Worm (Caenorhabditis elegans) whole organism, early embryonic: Measurements from ENCODE around the gene C16C8.4.

Source experiments
- aly-1 ChIP-seq: sonication (generic microtip); optimal IDR thresholded peaks from 2 replicates; lab custom pipeline; 2016; ENCODE audit warnings: missing genetic modification characterization, missing compliant biosample characterization
- ama-1 ChIP-seq: fragments of 150-350 bp; optimal IDR thresholded peaks from 2 replicates; lab custom pipeline; 2014
- ceh-13 ChIP-seq: fragments of 200-800 bp; sonication (Bioruptor generic); optimal IDR thresholded peaks from 2 replicates; lab custom pipeline; 2018; ENCODE audit warnings: mild to moderate bottlenecking, missing genetic modification characterization, missing compliant biosample characterization
- ceh-36 ChIP-seq: sonication (generic microtip); optimal IDR thresholded peaks from 2 replicates; lab custom pipeline; 2016; ENCODE audit warnings: missing genetic modification characterization, inconsistent platforms, missing compliant biosample characterization
- flt-1 ChIP-seq: fragments of 200-800 bp; sonication (Bioruptor generic); IDR thresholded peaks from 2 replicates; pipeline ENCODE4 v1.3.6; 2022; ENCODE audit warnings: missing genetic modification characterization, missing compliant biosample characterization
- hmbx-1 ChIP-seq: sonication (generic microtip); optimal IDR thresholded peaks from 2 replicates; lab custom pipeline; 2016; ENCODE audit warnings: mild to moderate bottlenecking, missing genetic modification characterization, missing compliant biosample characterization
- hmg-4 ChIP-seq: fragments of 200-800 bp; sonication (Bioruptor generic); optimal IDR thresholded peaks from 2 replicates; lab custom pipeline; 2018; ENCODE audit warnings: mild to moderate bottlenecking, missing genetic modification characterization, missing compliant biosample characterization
- pes-1 ChIP-seq: fragments of 200-800 bp; sonication (Bioruptor generic); IDR thresholded peaks from 2 replicates; pipeline ENCODE4 v1.3.6; 2022; ENCODE audit warnings: missing genetic modification reagents, missing genetic modification characterization, missing compliant biosample characterization
- scrt-1 ChIP-seq: fragments of 200-800 bp; sonication (Bioruptor generic); IDR thresholded peaks from 2 replicates; pipeline ENCODE4 v1.3.6; 2022; ENCODE audit warnings: missing genetic modification characterization, missing compliant biosample characterization
- tbx-11 ChIP-seq: fragments of 200-800 bp; sonication (Bioruptor generic); IDR thresholded peaks from 2 replicates; pipeline ENCODE4 v1.3.6; 2022; ENCODE audit warnings: missing genetic modification characterization, missing compliant biosample characterization
- tra-4 ChIP-seq: sonication (generic microtip); optimal IDR thresholded peaks from 2 replicates; lab custom pipeline; 2017; ENCODE audit warnings: missing genetic modification characterization, missing compliant biosample characterization

DNA sequence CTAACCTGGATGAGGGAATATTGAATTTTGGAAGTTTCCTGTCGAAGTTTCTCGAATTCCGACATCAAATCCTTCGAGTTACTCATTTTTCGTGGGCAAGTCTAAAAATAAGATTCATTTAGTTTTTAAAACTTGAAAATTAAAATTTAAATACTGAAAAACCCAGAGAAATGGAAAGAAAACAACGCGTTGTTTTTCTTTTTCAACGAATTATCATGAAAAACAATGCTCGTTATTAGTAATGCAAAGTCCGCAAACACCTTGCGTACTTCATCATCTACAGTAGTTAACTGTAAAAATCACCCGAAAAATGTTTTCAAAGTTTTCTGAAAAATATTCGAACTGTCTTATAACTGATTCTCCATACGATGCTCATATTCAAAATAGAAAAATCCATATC, at the start of gene C16C8.4:
- no peak for TF ChIP-seq ama-1 (lab: Kevin White, UChicago)
- no peak for TF ChIP-seq flt-1 (GFP tag; lab: Robert Waterston, UW)
- no peak for TF ChIP-seq pes-1 (GFP tag; lab: Robert Waterston, UW)
- TF ChIP-seq aly-1 (tag; lab: Kevin White, UChicago): no peak
- no peak for TF ChIP-seq hmg-4 (GFP tag; lab: Kevin White, UChicago)
- no peak for TF ChIP-seq ceh-36 (tag; lab: Kevin White, UChicago)
- TF ChIP-seq ceh-13 (GFP tag; lab: Kevin White, UChicago): no peak
- no peak for TF ChIP-seq hmbx-1 (tag; lab: Kevin White, UChicago)
- TF ChIP-seq scrt-1 (GFP tag; lab: Robert Waterston, UW): no peak
- TF ChIP-seq tra-4 (tag; lab: Kevin White, UChicago): no peak
- no peak for TF ChIP-seq tbx-11
